Worm (Caenorhabditis elegans) whole organism, L3 larva: ENCODE measurements around the gene F40G9.15.

Experiments
- daf-12 ChIP-seq: fragments of 150-350 bp; optimal IDR thresholded peaks from 2 replicates; lab custom pipeline; 2014; ENCODE audit warnings: missing biosample characterization, missing genetic modification reagents, missing genetic modification characterization
- egl-27 ChIP-seq: sonication (generic microtip); optimal IDR thresholded peaks from 4 replicates; lab custom pipeline; 2017; ENCODE audit warnings: missing biosample characterization, missing genetic modification reagents, missing genetic modification characterization
- elt-3 ChIP-seq, 3 experiments: fragments of 150-350 bp in 1 of 3; sonication (generic microtip) in 2 of 3; optimal IDR thresholded peaks; 2 replicates in 2 of 3; 4 replicates in 1 of 3; lab custom pipeline; 2014 to 2017; ENCODE audit warnings: missing biosample characterization in 3 of 3, missing genetic modification characterization in 3 of 3
- jun-1 ChIP-seq: fragments of 150-350 bp; optimal IDR thresholded peaks from 2 replicates; lab custom pipeline; 2014; ENCODE audit warnings: missing biosample characterization, missing genetic modification reagents, missing genetic modification characterization
- lin-39 ChIP-seq: fragments of 150-350 bp; optimal IDR thresholded peaks from 2 replicates; lab custom pipeline; 2018; ENCODE audit warnings: missing biosample characterization, missing genetic modification reagents, missing genetic modification characterization
- mdl-1 ChIP-seq: fragments of 150-350 bp; optimal IDR thresholded peaks from 2 replicates; lab custom pipeline; 2014; ENCODE audit warnings: missing biosample characterization, missing genetic modification characterization
- nfya-1 ChIP-seq: sonication (generic microtip); optimal IDR thresholded peaks from 2 replicates; lab custom pipeline; 2017; ENCODE audit warnings: missing genetic modification characterization, mild to moderate bottlenecking, missing compliant biosample characterization, antibody characterized with exemption, moderate library complexity; ENCODE audit not compliant: insufficient read depth
- nhr-12 ChIP-seq: fragments of 150-350 bp; optimal IDR thresholded peaks from 2 replicates; lab custom pipeline; 2014; ENCODE audit warnings: missing biosample characterization, missing genetic modification characterization
- nhr-25 ChIP-seq: sonication (generic microtip); optimal IDR thresholded peaks from 2 replicates; lab custom pipeline; 2017; ENCODE audit warnings: missing biosample characterization, missing genetic modification characterization
- pqm-1 ChIP-seq: fragments of 150-350 bp; optimal IDR thresholded peaks from 2 replicates; lab custom pipeline; 2017; ENCODE audit warnings: missing biosample characterization, missing genetic modification characterization, inconsistent platforms
- unc-62 ChIP-seq: fragments of 150-350 bp; sonication (generic microtip); optimal IDR thresholded peaks from 4 replicates; lab custom pipeline; 2014; ENCODE audit warnings: missing biosample characterization, missing genetic modification reagents, missing genetic modification characterization

ce11 chrIII:157980-158379 lies 24.2 kb upstream of the F40G9.15 start:
- TF ChIP-seq daf-12 (tag; lab: Kevin White, UChicago) (no peak), nfya-1 (tag; lab: Kevin White, UChicago) (no peak), egl-27 (tag; lab: Kevin White, UChicago) (no peak), elt-3 (tag; optimal IDR thresholded peaks at IDR 0.05; lab: Kevin White, UChicago) (no peak), pqm-1 (no peak), lin-39 (tag; lab: Kevin White, UChicago) (no peak), jun-1 (tag; lab: Kevin White, UChicago) (no peak), mdl-1 (tag; lab: Kevin White, UChicago) (no peak), nhr-25 (tag; lab: Kevin White, UChicago) (no peak), nhr-12 (tag; lab: Kevin White, UChicago) (no peak), unc-62 (GFP tag; lab: Kevin White, UChicago) (no peak)
